Worm (Caenorhabditis elegans) whole organism, midembryonic: Measurements from ENCODE around the gene npr-6.

Source experiments
- cog-1 ChIP-seq: sonication (generic microtip); optimal IDR thresholded peaks from 2 replicates; lab custom pipeline; 2016; ENCODE audit warnings: missing genetic modification characterization, missing compliant biosample characterization
- klf-2 ChIP-seq: fragments of 200-800 bp; sonication (Bioruptor generic); conservative IDR thresholded peaks from 2 replicates; pipeline ENCODE4 v1.3.6; 2022; ENCODE audit warnings: missing genetic modification reagents, missing genetic modification characterization, missing compliant biosample characterization
- med-1 ChIP-seq: sonication (generic microtip); optimal IDR thresholded peaks from 2 replicates; lab custom pipeline; 2017; ENCODE audit warnings: missing genetic modification characterization, mild to moderate bottlenecking, missing compliant biosample characterization, antibody characterized with exemption, missing genetic modification reagents; ENCODE audit not compliant: insufficient read depth
- ref-1 ChIP-seq: fragments of 200-800 bp; sonication (Bioruptor generic); conservative IDR thresholded peaks from 2 replicates; pipeline ENCODE4 v1.3.6; 2022; ENCODE audit warnings: missing genetic modification reagents, missing genetic modification characterization, missing compliant biosample characterization
- ztf-29 ChIP-seq: fragments of 200-800 bp; sonication (Bioruptor generic); IDR thresholded peaks from 2 replicates; pipeline ENCODE4 v1.3.6; 2022; ENCODE audit warnings: missing genetic modification reagents, missing genetic modification characterization, missing compliant biosample characterization

ce11 chrX:10297410-10297809 is 11.9 kb upstream of the npr-6 start:
- TF ChIP-seq cog-1 (tag; lab: Kevin White, UChicago) (no peak), med-1 (GFP tag; lab: Kevin White, UChicago) (no peak), ztf-29 (GFP tag; lab: Robert Waterston, UW) (no peak), klf-2 (GFP tag; lab: Robert Waterston, UW) (no peak), ref-1 (no peak)
